Fruit fly (Drosophila melanogaster) whole organism, pupa: Measurements from ENCODE around the gene CG32855.

Experiments
- CG10348 ChIP-seq: fragments of 200-800 bp; sonication (Bioruptor generic); IDR thresholded peaks from 2 replicates; pipeline ENCODE4 v1.3.6; 2022; ENCODE audit warnings: missing biosample characterization, missing genetic modification characterization
- CG12605 ChIP-seq: fragments of 200-800 bp; sonication (Bioruptor generic); IDR thresholded peaks from 2 replicates; pipeline ENCODE4 v1.3.6; 2022; ENCODE audit warnings: missing biosample characterization, missing genetic modification characterization
- CG13204 ChIP-seq: fragments of 200-800 bp; sonication (Bioruptor generic); optimal IDR thresholded peaks from 2 replicates; lab custom pipeline; 2018; ENCODE audit warnings: missing biosample characterization, mild to moderate bottlenecking, missing genetic modification characterization, moderate library complexity
- CG14655 ChIP-seq: fragments of 200-800 bp; sonication (Bioruptor generic); optimal IDR thresholded peaks from 3 replicates; lab custom pipeline; 2017; ENCODE audit warnings: mild to moderate bottlenecking, missing biosample characterization, missing genetic modification reagents, missing genetic modification characterization
- CG15710 ChIP-seq: fragments of 200-800 bp; sonication (Bioruptor generic); optimal IDR thresholded peaks from 2 replicates; lab custom pipeline; 2018; ENCODE audit warnings: missing biosample characterization, mild to moderate bottlenecking, missing genetic modification characterization, moderate library complexity
- CG17806 ChIP-seq: fragments of 200-800 bp; sonication (Bioruptor generic); optimal IDR thresholded peaks from 2 replicates; lab custom pipeline; 2018; ENCODE audit warnings: missing biosample characterization, mild to moderate bottlenecking, missing genetic modification characterization, moderate library complexity
- CG32121 ChIP-seq: fragments of 200-800 bp; sonication (Bioruptor generic); IDR thresholded peaks from 2 replicates; pipeline ENCODE4 v1.3.6; 2022; ENCODE audit warnings: missing biosample characterization, missing genetic modification characterization
- CG34367 ChIP-seq: fragments of 200-800 bp; sonication (Bioruptor generic); optimal IDR thresholded peaks from 2 replicates; lab custom pipeline; 2018; ENCODE audit warnings: missing biosample characterization, mild to moderate bottlenecking, missing genetic modification characterization
- CG4496 ChIP-seq: fragments of 200-800 bp; sonication (Bioruptor generic); IDR thresholded peaks from 3 replicates; pipeline ENCODE4 v1.3.6; 2022; ENCODE audit warnings: missing biosample characterization, missing genetic modification characterization
- CG8159 ChIP-seq: fragments of 200-800 bp; sonication (Bioruptor generic); optimal IDR thresholded peaks from 3 replicates; lab custom pipeline; 2018; ENCODE audit warnings: missing biosample characterization, mild to moderate bottlenecking, missing genetic modification characterization, moderate library complexity
- CG8301 ChIP-seq: fragments of 200-800 bp; sonication (Bioruptor generic); optimal IDR thresholded peaks from 2 replicates; lab custom pipeline; 2018; ENCODE audit warnings: missing biosample characterization, mild to moderate bottlenecking, missing genetic modification characterization
- CG9948 ChIP-seq: fragments of 200-800 bp; sonication (Bioruptor generic); optimal IDR thresholded peaks from 2 replicates; lab custom pipeline; 2018; ENCODE audit warnings: missing biosample characterization, mild to moderate bottlenecking, missing genetic modification characterization, moderate library complexity
- D1 ChIP-seq: fragments of 200-800 bp; sonication (Bioruptor generic); optimal IDR thresholded peaks from 2 replicates; lab custom pipeline; 2018; ENCODE audit warnings: missing biosample characterization, mild to moderate bottlenecking, missing genetic modification characterization, moderate library complexity
- EcR ChIP-seq: fragments of 200-800 bp; sonication (Bioruptor generic); optimal IDR thresholded peaks from 3 replicates; lab custom pipeline; 2019; ENCODE audit warnings: missing biosample characterization, missing genetic modification characterization, mild to moderate bottlenecking, moderate library complexity, missing genetic modification reagents
- Ets98B ChIP-seq: fragments of 200-800 bp; sonication (Bioruptor generic); IDR thresholded peaks from 2 replicates; pipeline ENCODE4 v1.3.6; 2022; ENCODE audit warnings: missing biosample characterization, missing genetic modification characterization
- Pif1A ChIP-seq: fragments of 200-800 bp; sonication (Bioruptor generic); optimal IDR thresholded peaks from 3 replicates; lab custom pipeline; 2016; ENCODE audit warnings: missing biosample characterization, missing genetic modification characterization
- Pif1B ChIP-seq: fragments of 200-800 bp; sonication (Bioruptor generic); optimal IDR thresholded peaks from 3 replicates; lab custom pipeline; 2016; ENCODE audit warnings: missing biosample characterization, missing genetic modification characterization
- Snoo ChIP-seq: fragments of 200-800 bp; sonication (Bioruptor generic); optimal IDR thresholded peaks from 3 replicates; lab custom pipeline; 2017; ENCODE audit warnings: missing biosample characterization, mild to moderate bottlenecking, missing genetic modification characterization, inconsistent platforms
- fd96Ca ChIP-seq: fragments of 200-800 bp; sonication (Bioruptor generic); IDR thresholded peaks from 3 replicates; pipeline ENCODE4 v1.3.6; 2022; ENCODE audit warnings: missing biosample characterization, missing genetic modification characterization
- gl ChIP-seq: fragments of 200-800 bp; sonication (Bioruptor generic); optimal IDR thresholded peaks from 2 replicates; lab custom pipeline; 2018; ENCODE audit warnings: missing biosample characterization, mild to moderate bottlenecking, missing genetic modification characterization
- rn ChIP-seq: fragments of 200-800 bp; sonication (Bioruptor generic); IDR thresholded peaks from 2 replicates; pipeline ENCODE4 v1.3.6; 2022; ENCODE audit warnings: missing biosample characterization, missing genetic modification characterization

Gene CG32855

dm6 chr3R:16094918-16095317 is 14.1 kb upstream of the CG32855 start:
- TF ChIP-seq Ets98B (GFP tag; lab: Robert Waterston, UW) (no peak), CG14655 (GFP tag; lab: Kevin White, UChicago) (peak; percentile 21)

- TF ChIP-seq CG10348 (GFP tag; lab: Robert Waterston, UW) (peak; percentile 65), CG8301 (tag; lab: Kevin White, UChicago) (peak; percentile 87), Pif1A (GFP tag; lab: Kevin White, UChicago) (peak; percentile 81), CG34367 (tag; lab: Kevin White, UChicago) (peak; percentile 63), CG9948 (tag; lab: Kevin White, UChicago) (peak; percentile 79), Snoo (tag; lab: Kevin White, UChicago) (peak; percentile 62), CG14655 (GFP tag; lab: Kevin White, UChicago) (peak; percentile 92), CG15710 (tag; lab: Kevin White, UChicago) (peak; percentile 78), rn (GFP tag; lab: Robert Waterston, UW) (no peak), fd96Ca (GFP tag; lab: Robert Waterston, UW) (peak; percentile 84), D1 (tag; lab: Kevin White, UChicago) (peak; percentile 72), gl (peak; percentile 45), CG17806 (tag; lab: Kevin White, UChicago) (peak; percentile 68), CG12605 (GFP tag; lab: Robert Waterston, UW) (peak; percentile 31; the same call in 1 of the 2 replicates), CG4496 (GFP tag; lab: Robert Waterston, UW) (peak; percentile 73; the same call in 2 of the 3 replicates), Pif1B (GFP tag; lab: Kevin White, UChicago) (peak; percentile 63), CG8159 (tag; lab: Kevin White, UChicago) (peak; percentile 85), EcR (GFP tag; lab: Kevin White, UChicago) (peak; percentile 22), Ets98B (GFP tag; lab: Robert Waterston, UW) (peak; percentile 76), CG13204 (peak; percentile 81), CG32121 (GFP tag; lab: Robert Waterston, UW) (peak; percentile 67)
These were observed 13.4 kb upstream of the CG32855 start for dm6 chr3R:16094011-16094729.

DNA sequence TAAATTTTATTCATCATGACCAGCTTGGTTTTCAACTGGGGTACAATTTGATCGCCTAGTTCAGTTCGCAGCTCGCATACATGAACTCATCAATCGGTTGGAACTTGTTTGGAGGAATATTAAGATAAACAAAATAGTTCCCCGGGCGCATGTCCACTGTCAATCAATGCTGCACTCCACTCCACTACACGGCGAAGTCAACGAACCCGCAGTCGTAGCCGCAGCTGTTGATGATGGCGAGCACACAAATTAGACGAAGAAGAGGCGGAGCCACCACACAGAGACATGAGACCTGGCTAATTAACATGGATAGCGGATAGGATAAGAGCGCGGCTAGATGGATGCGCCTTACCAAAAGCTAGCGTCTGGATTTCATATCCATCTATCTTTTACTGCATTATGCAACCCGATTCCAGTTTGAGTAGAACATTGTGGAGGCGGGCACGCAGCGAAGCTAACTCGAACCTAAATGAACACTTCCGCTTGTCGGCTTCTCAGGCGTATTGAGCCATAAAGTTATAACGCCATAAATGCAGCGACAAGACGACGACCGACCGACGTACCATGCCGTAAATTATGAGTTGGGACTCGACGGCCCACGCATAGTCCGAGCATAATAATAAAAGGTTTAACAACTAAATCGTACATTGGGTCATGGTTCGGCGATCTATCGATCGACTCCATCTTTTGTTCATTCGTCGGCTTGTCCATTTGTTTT is 11.3 kb upstream of the CG32855 start:
- no peak for TF ChIP-seq Ets98B (GFP tag; lab: Robert Waterston, UW)
- peak; percentile 29 for TF ChIP-seq EcR (GFP tag; lab: Kevin White, UChicago)
- no peak for TF ChIP-seq CG32121 (GFP tag; lab: Robert Waterston, UW)
- no peak for TF ChIP-seq CG15710 (tag; lab: Kevin White, UChicago)
- TF ChIP-seq CG8301 (tag; lab: Kevin White, UChicago): no peak
- TF ChIP-seq fd96Ca (GFP tag; lab: Robert Waterston, UW): no peak

DNA sequence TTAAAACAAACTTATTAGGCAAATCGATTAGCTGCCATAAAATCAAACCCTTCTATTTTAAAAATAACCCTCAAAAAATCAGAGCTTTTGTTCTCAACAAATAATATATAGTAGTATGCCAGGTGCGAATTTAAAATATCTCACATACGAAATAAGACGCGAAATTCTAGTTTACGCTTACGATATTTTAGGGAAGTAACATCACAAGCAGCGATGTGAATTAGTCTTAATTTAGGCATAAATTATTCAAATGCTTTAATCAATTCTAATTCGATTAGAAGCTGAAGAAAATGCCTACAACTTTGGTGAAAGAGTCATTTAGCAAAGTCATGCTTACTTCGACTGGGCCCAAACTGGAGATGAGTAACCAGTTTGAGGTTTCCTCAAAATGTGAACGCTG is 2.8 kb upstream of the CG32855 start, which contains the start of gene sxe2:
Gene sxe2 (plus strand): TSS at position 301 of the 400 bp plus-strand sequence.
- TF ChIP-seq CG17806 (tag; lab: Kevin White, UChicago): no peak
- TF ChIP-seq CG32121 (GFP tag; lab: Robert Waterston, UW): no peak
- no peak for TF ChIP-seq CG10348 (GFP tag; lab: Robert Waterston, UW)
- no peak for TF ChIP-seq gl
- TF ChIP-seq CG9948 (tag; lab: Kevin White, UChicago): no peak
- no peak for TF ChIP-seq EcR (GFP tag; lab: Kevin White, UChicago)
- TF ChIP-seq rn (GFP tag; lab: Robert Waterston, UW): no peak
- no peak for TF ChIP-seq Ets98B (GFP tag; lab: Robert Waterston, UW)
- TF ChIP-seq Snoo (tag; lab: Kevin White, UChicago): no peak
- TF ChIP-seq CG8159 (tag; lab: Kevin White, UChicago): no peak
- TF ChIP-seq CG12605 (GFP tag; lab: Robert Waterston, UW): no peak
- no peak for TF ChIP-seq CG8301 (tag; lab: Kevin White, UChicago)
- TF ChIP-seq CG15710 (tag; lab: Kevin White, UChicago): no peak
- TF ChIP-seq CG13204: no peak
- no peak for TF ChIP-seq fd96Ca (GFP tag; lab: Robert Waterston, UW)

DNA sequence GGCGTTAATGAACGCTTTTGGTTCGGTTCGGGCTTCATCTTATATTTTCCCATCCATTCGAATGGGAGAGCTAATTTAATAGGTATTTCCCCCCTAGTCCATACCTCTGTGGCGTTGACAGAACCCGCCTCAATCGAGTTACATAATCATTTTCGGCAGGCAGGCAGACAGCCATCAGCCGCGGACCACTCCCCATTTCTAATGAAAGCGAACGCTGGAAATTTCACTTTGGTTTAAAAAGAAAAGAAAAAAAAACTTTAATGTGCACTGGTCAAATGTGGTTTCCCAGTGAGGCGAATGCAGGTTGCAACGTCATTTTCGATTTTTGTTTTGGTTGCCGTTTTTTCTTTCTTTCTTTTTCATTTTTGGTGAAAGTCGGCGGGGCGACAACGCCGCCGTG is 1.6 kb upstream of the CG32855 start:
- TF ChIP-seq Ets98B (GFP tag; lab: Robert Waterston, UW) (peak; percentile 12; the same call in 1 of the 2 replicates), CG14655 (GFP tag; lab: Kevin White, UChicago) (no peak), Snoo (tag; lab: Kevin White, UChicago) (peak; percentile 64), CG4496 (GFP tag; lab: Robert Waterston, UW) (0 out of 3 replicates have a peak, but pooled peaks have one; percentile 13)
- TF ChIP-seq, all 21 proteins: peak for 3

dm6 chr3R:16078247-16078646 is 2.5 kb downstream of the CG32855 start:
- TF ChIP-seq CG32121 (GFP tag; lab: Robert Waterston, UW) (no peak), CG34367 (tag; lab: Kevin White, UChicago) (no peak), CG14655 (GFP tag; lab: Kevin White, UChicago) (no peak), CG13204 (no peak), fd96Ca (GFP tag; lab: Robert Waterston, UW) (no peak), CG17806 (tag; lab: Kevin White, UChicago) (no peak), CG10348 (GFP tag; lab: Robert Waterston, UW) (no peak), CG12605 (GFP tag; lab: Robert Waterston, UW) (no peak), Pif1B (GFP tag; lab: Kevin White, UChicago) (no peak), D1 (tag; lab: Kevin White, UChicago) (no peak), CG9948 (tag; lab: Kevin White, UChicago) (no peak), CG4496 (GFP tag; lab: Robert Waterston, UW) (no peak), CG8301 (tag; lab: Kevin White, UChicago) (no peak), CG15710 (tag; lab: Kevin White, UChicago) (no peak), Snoo (tag; lab: Kevin White, UChicago) (no peak)
